Worm (Caenorhabditis elegans): ENCODE results near the gene ZK563.2.

Gene ZK563.2

ce11 chrX:3414660-3415144, 45.9 kb downstream of the ZK563.2 start, which contains the start of gene dhs-27:
dhs-27 (minus strand) TSS chrX:3414710.
- no peak for TF ChIP-seq nhr-41 (GFP tag; IDR thresholded peaks at IDR 0.05)
- TF ChIP-seq zag-1 (tag; optimal IDR thresholded peaks at IDR 0.05) = no peak
- TF ChIP-seq mxl-3 (GFP tag; optimal IDR thresholded peaks at IDR 0.05) = peak; percentile 25
- peak in 1 of 2 experiments; percentile 34 for TF ChIP-seq mdl-1 (tag; optimal IDR thresholded peaks at IDR 0.05)
- no peak for TF ChIP-seq unc-39 (tag; optimal IDR thresholded peaks at IDR 0.05)
- TF ChIP-seq nhr-25 (tag; optimal IDR thresholded peaks at IDR 0.05; ENCODE audit: borderline replicate concordance, insufficient read depth) = peak; percentile 35
- no peak for TF ChIP-seq dpl-1 (GFP tag; optimal IDR thresholded peaks at IDR 0.05)
- TF ChIP-seq ceh-44 (GFP tag; IDR thresholded peaks at IDR 0.05) = no peak
- TF ChIP-seq zip-11 (GFP tag; IDR thresholded peaks at IDR 0.05) = no peak
- peak; percentile 77 for TF ChIP-seq nhr-28 (tag; optimal IDR thresholded peaks at IDR 0.05)

- no peak for TF ChIP-seq dmd-8 (GFP tag; IDR thresholded peaks at IDR 0.05)
Observed at ce11 chrX:3416063-3416462, 47.3 kb downstream of the ZK563.2 start.

- no peak for TF ChIP-seq lin-1 (GFP tag; IDR thresholded peaks at IDR 0.05)
- TF ChIP-seq nhr-25 (tag; optimal IDR thresholded peaks at IDR 0.05; ENCODE audit: borderline replicate concordance, insufficient read depth) = no peak
- no peak for TF ChIP-seq nhr-28 (tag; optimal IDR thresholded peaks at IDR 0.05)
- no peak for TF ChIP-seq mdl-1 (tag; optimal IDR thresholded peaks at IDR 0.05)
- no peak for TF ChIP-seq F10B5.3 (tag; optimal IDR thresholded peaks at IDR 0.05)
- no peak for TF ChIP-seq ztf-11 (tag; optimal IDR thresholded peaks at IDR 0.05)
- TF ChIP-seq lin-39 (tag; optimal IDR thresholded peaks at IDR 0.05) = no peak
Observed at ce11 chrX:3419084-3419483, 50.3 kb downstream of the ZK563.2 start, which contains the start of gene C04F6.7. C04F6.7 (minus strand) TSS chrX:3419184.

Data from whole organism, L4 larva.